Worm (Caenorhabditis elegans) whole organism, L4 larva: Measurements from ENCODE around the gene egl-15.

Experiments
- D1046.2 ChIP-seq: fragments of 200-800 bp; sonication (Bioruptor generic); IDR thresholded peaks from 2 replicates; pipeline ENCODE4 v1.3.6; 2022; ENCODE audit warnings: missing genetic modification characterization, missing compliant biosample characterization
- F10B5.3 ChIP-seq: sonication (generic microtip); optimal IDR thresholded peaks from 2 replicates; lab custom pipeline; 2016; ENCODE audit warnings: mild to moderate bottlenecking, missing genetic modification characterization, missing compliant biosample characterization
- F26F4.8 ChIP-seq: fragments of 200-800 bp; sonication (Bioruptor generic); conservative IDR thresholded peaks from 2 replicates; pipeline ENCODE4 v1.3.6; 2022; ENCODE audit warnings: missing genetic modification characterization, missing compliant biosample characterization
- F37D6.2 ChIP-seq: sonication (generic microtip); optimal IDR thresholded peaks from 2 replicates; lab custom pipeline; 2016; ENCODE audit warnings: mild to moderate bottlenecking, missing genetic modification characterization, missing compliant biosample characterization
- F49E8.2 ChIP-seq: sonication (generic microtip); optimal IDR thresholded peaks from 2 replicates; lab custom pipeline; 2016; ENCODE audit warnings: missing compliant biosample characterization, mild to moderate bottlenecking, missing genetic modification characterization, borderline replicate concordance
- T20F7.1 ChIP-seq: fragments of 200-800 bp; sonication (Bioruptor generic); optimal IDR thresholded peaks from 2 replicates; lab custom pipeline; 2018; ENCODE audit warnings: mild to moderate bottlenecking, missing genetic modification characterization, missing compliant biosample characterization
- T26A8.4 ChIP-seq: fragments of 200-800 bp; sonication (Bioruptor generic); IDR thresholded peaks from 2 replicates; pipeline ENCODE4 v1.3.6; 2022; ENCODE audit warnings: missing genetic modification characterization, missing compliant biosample characterization
- Y105C5A.15 ChIP-seq: fragments of 200-800 bp; sonication (Bioruptor generic); IDR thresholded peaks from 2 replicates; pipeline ENCODE4 v1.3.6; 2022; ENCODE audit warnings: missing genetic modification characterization, missing compliant biosample characterization
- Y5F2A.4 ChIP-seq: fragments of 200-800 bp; sonication (Bioruptor generic); optimal IDR thresholded peaks from 2 replicates; lab custom pipeline; 2018; ENCODE audit warnings: mild to moderate bottlenecking, missing genetic modification characterization, missing compliant biosample characterization
- aly-2 ChIP-seq: sonication (generic microtip); optimal IDR thresholded peaks from 2 replicates; lab custom pipeline; 2018; ENCODE audit warnings: missing biosample characterization, missing genetic modification characterization
- ceh-20 ChIP-seq: fragments of 200-800 bp; sonication (Bioruptor generic); IDR thresholded peaks from 2 replicates; pipeline ENCODE4 v1.3.6; 2022; ENCODE audit warnings: missing genetic modification reagents, missing genetic modification characterization, missing compliant biosample characterization
- ceh-32 ChIP-seq: sonication (generic microtip); optimal IDR thresholded peaks from 2 replicates; lab custom pipeline; 2016; ENCODE audit warnings: mild to moderate bottlenecking, missing genetic modification characterization, missing compliant biosample characterization; ENCODE audit not compliant: poor library complexity
- ceh-44 ChIP-seq: fragments of 200-800 bp; sonication (Bioruptor generic); IDR thresholded peaks from 2 replicates; pipeline ENCODE4 v1.3.6; 2022; ENCODE audit warnings: missing genetic modification reagents, missing genetic modification characterization, missing compliant biosample characterization
- ceh-62 ChIP-seq: sonication (generic microtip); optimal IDR thresholded peaks from 2 replicates; lab custom pipeline; 2017; ENCODE audit warnings: missing biosample characterization, missing genetic modification characterization
- ces-1 ChIP-seq: fragments of 150-350 bp; sonication (generic microtip); optimal IDR thresholded peaks from 4 replicates; lab custom pipeline; 2014; ENCODE audit warnings: missing biosample characterization, missing genetic modification reagents, missing genetic modification characterization
- daf-12 ChIP-seq: fragments of 150-350 bp; optimal IDR thresholded peaks from 2 replicates; lab custom pipeline; 2014; ENCODE audit warnings: missing biosample characterization, missing genetic modification reagents, missing genetic modification characterization
- dmd-8 ChIP-seq: fragments of 200-800 bp; sonication (Bioruptor generic); IDR thresholded peaks from 2 replicates; pipeline ENCODE4 v1.3.6; 2022; ENCODE audit warnings: missing genetic modification characterization, missing compliant biosample characterization
- dmd-9 ChIP-seq: fragments of 200-800 bp; sonication (Bioruptor generic); IDR thresholded peaks from 2 replicates; pipeline ENCODE4 v1.3.6; 2022; ENCODE audit warnings: missing genetic modification reagents, missing genetic modification characterization, missing compliant biosample characterization
- dpl-1 ChIP-seq: fragments of 150-350 bp; optimal IDR thresholded peaks from 2 replicates; lab custom pipeline; 2014; ENCODE audit warnings: missing biosample characterization, missing genetic modification reagents, missing genetic modification characterization
- egl-43 ChIP-seq: fragments of 200-800 bp; sonication (Bioruptor generic); IDR thresholded peaks from 2 replicates; pipeline ENCODE4 v1.3.6; 2022; ENCODE audit warnings: missing genetic modification reagents, missing genetic modification characterization, missing compliant biosample characterization
- hlh-30 ChIP-seq: sonication (generic microtip); optimal IDR thresholded peaks from 2 replicates; lab custom pipeline; 2017; ENCODE audit warnings: antibody characterized with exemption, mild to moderate bottlenecking, missing genetic modification characterization, missing compliant biosample characterization; ENCODE audit not compliant: insufficient read depth
- hmg-1.1 ChIP-seq: fragments of 200-800 bp; sonication (Bioruptor generic); IDR thresholded peaks from 2 replicates; pipeline ENCODE4 v1.3.6; 2022; ENCODE audit warnings: missing genetic modification reagents, missing genetic modification characterization, missing compliant biosample characterization
- lin-13 ChIP-seq: fragments of 150-350 bp; optimal IDR thresholded peaks from 2 replicates; lab custom pipeline; 2014; ENCODE audit warnings: missing biosample characterization, missing genetic modification reagents, missing genetic modification characterization
- lin-15B ChIP-seq: fragments of 150-350 bp; sonication (generic microtip); optimal IDR thresholded peaks from 3 replicates; lab custom pipeline; 2014; ENCODE audit warnings: missing biosample characterization, missing genetic modification characterization
- lin-29 ChIP-seq: fragments of 200-800 bp; sonication (Bioruptor generic); IDR thresholded peaks from 2 replicates; pipeline ENCODE4 v1.3.6; 2022; ENCODE audit warnings: missing genetic modification reagents, missing genetic modification characterization, missing compliant biosample characterization
- lsy-2 ChIP-seq, 2 experiments: fragments of 150-350 bp in 1 of 2; sonication (generic microtip) in 1 of 2; optimal IDR thresholded peaks; 2 replicates each; lab custom pipeline; 2014 to 2017; ENCODE audit warnings: missing biosample characterization in 2 of 2, missing genetic modification characterization in 2 of 2
- madf-5 ChIP-seq, 2 experiments: fragments of 200-800 bp; sonication (Bioruptor generic); IDR thresholded peaks; 2 replicates each; pipeline ENCODE4 v1.3.6; 2022; ENCODE audit warnings: missing compliant biosample characterization in 2 of 2, missing genetic modification characterization in 2 of 2
- madf-9 ChIP-seq: fragments of 200-800 bp; sonication (Bioruptor generic); conservative IDR thresholded peaks from 2 replicates; pipeline ENCODE4 v1.3.6; 2022; ENCODE audit warnings: missing genetic modification reagents, missing genetic modification characterization, missing compliant biosample characterization
- mdl-1 ChIP-seq, 2 experiments: fragments of 150-350 bp in 1 of 2; sonication (generic microtip) in 1 of 2; optimal IDR thresholded peaks; 2 replicates each; lab custom pipeline; 2014 to 2017; ENCODE audit warnings: missing biosample characterization in 2 of 2, missing genetic modification characterization in 2 of 2
- mes-2 ChIP-seq: sonication (generic microtip); optimal IDR thresholded peaks from 2 replicates; lab custom pipeline; 2016; ENCODE audit warnings: missing genotype, mild to moderate bottlenecking, missing genetic modification characterization, missing compliant biosample characterization; ENCODE audit not compliant: poor library complexity, severe bottlenecking
- mxl-2 ChIP-seq: fragments of 200-800 bp; sonication (Bioruptor generic); conservative IDR thresholded peaks from 2 replicates; pipeline ENCODE4 v1.3.6; 2022; ENCODE audit warnings: missing genetic modification reagents, missing genetic modification characterization, missing compliant biosample characterization
- mxl-3 ChIP-seq: fragments of 200-800 bp; sonication (Bioruptor generic); optimal IDR thresholded peaks from 2 replicates; lab custom pipeline; 2018; ENCODE audit warnings: mild to moderate bottlenecking, missing genetic modification characterization, missing compliant biosample characterization
- nhr-111 ChIP-seq: fragments of 200-800 bp; sonication (Bioruptor generic); optimal IDR thresholded peaks from 2 replicates; lab custom pipeline; 2018; ENCODE audit warnings: mild to moderate bottlenecking, missing genetic modification characterization, missing compliant biosample characterization
- nhr-237 ChIP-seq: sonication (generic microtip); optimal IDR thresholded peaks from 2 replicates; lab custom pipeline; 2017; ENCODE audit warnings: missing biosample characterization, missing genetic modification characterization
- rbr-2 ChIP-seq: sonication (generic microtip); optimal IDR thresholded peaks from 2 replicates; lab custom pipeline; 2016; ENCODE audit warnings: missing genotype, missing genetic modification characterization, missing compliant biosample characterization
- saeg-2 ChIP-seq: fragments of 200-800 bp; sonication (Bioruptor generic); IDR thresholded peaks from 2 replicates; pipeline ENCODE4 v1.3.6; 2022; ENCODE audit warnings: missing genetic modification reagents, missing genetic modification characterization, missing compliant biosample characterization
- sdz-12 ChIP-seq: fragments of 200-800 bp; sonication (Bioruptor generic); optimal IDR thresholded peaks from 2 replicates; lab custom pipeline; 2018; ENCODE audit warnings: mild to moderate bottlenecking, missing genetic modification characterization, missing compliant biosample characterization
- skn-1 ChIP-seq: fragments of 150-350 bp; optimal IDR thresholded peaks from 2 replicates; lab custom pipeline; 2014; ENCODE audit warnings: missing biosample characterization, missing genetic modification characterization
- snpc-4 ChIP-seq: fragments of 150-350 bp; optimal IDR thresholded peaks from 2 replicates; lab custom pipeline; 2014; ENCODE audit warnings: missing biosample characterization, missing genetic modification characterization
- unc-62 ChIP-seq, 3 experiments: fragments of 150-350 bp in 1 of 3; sonication (generic microtip); optimal IDR thresholded peaks in 2 of 3; peaks in 1 of 3; 1 replicate in 1 of 3; 2 replicates in 2 of 3; lab custom pipeline; 2014 to 2017; ENCODE audit warnings: missing biosample characterization in 3 of 3, missing genetic modification characterization in 3 of 3, missing genetic modification reagents in 3 of 3, missing genotype in 1 of 3
- zfp-2 ChIP-seq: sonication (generic microtip); optimal IDR thresholded peaks from 2 replicates; lab custom pipeline; 2016; ENCODE audit warnings: mild to moderate bottlenecking, missing genetic modification characterization, missing compliant biosample characterization
- zfp-3 ChIP-seq: fragments of 200-800 bp; sonication (Bioruptor generic); conservative IDR thresholded peaks from 2 replicates; pipeline ENCODE4 v1.3.6; 2022; ENCODE audit warnings: missing genetic modification reagents, missing genetic modification characterization, missing compliant biosample characterization
- ztf-11 ChIP-seq: fragments of 150-350 bp; optimal IDR thresholded peaks from 2 replicates; lab custom pipeline; 2014; ENCODE audit warnings: missing biosample characterization, missing genetic modification characterization

egl-15 gene

DNA sequence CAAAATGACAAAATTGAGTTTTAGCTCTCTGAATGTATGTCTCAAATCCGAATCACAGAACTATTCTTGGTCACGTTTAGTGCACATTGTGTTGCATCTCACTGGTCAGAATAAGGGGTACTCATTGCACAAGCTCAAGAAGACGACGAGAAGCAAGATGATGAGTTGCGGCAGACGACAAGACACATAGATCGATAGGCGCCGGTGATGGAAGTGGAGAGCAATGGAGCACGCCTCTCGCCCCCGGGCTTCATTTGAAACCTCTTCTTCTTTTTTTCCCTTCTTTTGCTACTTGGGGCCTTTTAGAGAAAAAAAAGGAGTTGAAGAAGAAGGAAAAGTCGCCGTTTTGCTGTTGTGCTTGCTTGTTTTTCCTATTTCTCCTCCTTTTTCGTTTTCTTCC is 52.1 kb downstream of the egl-15 start, which contains the start of gene apt-9 (continued):
- peak; percentile 64; the same call in 1 of the 2 replicates for TF ChIP-seq hmg-1.1 (GFP tag; lab: Robert Waterston, UW)
- no peak for TF ChIP-seq lin-13 (GFP tag; lab: Kevin White, UChicago)
- TF ChIP-seq mxl-2: no peak
- no peak for TF ChIP-seq F26F4.8 (GFP tag; lab: Robert Waterston, UW)
- TF ChIP-seq snpc-4: no peak
- TF ChIP-seq egl-43: no peak
- no peak for TF ChIP-seq zfp-2 (tag; lab: Kevin White, UChicago)
- TF ChIP-seq lin-29 (GFP tag; lab: Robert Waterston, UW): no peak
- no peak for TF ChIP-seq ces-1 (GFP tag; lab: Kevin White, UChicago)
- TF ChIP-seq mxl-3: no peak
- TF ChIP-seq unc-62 (GFP tag; optimal IDR thresholded peaks at IDR 0.05 in 1 of 2; lab: Kevin White, UChicago): peak in 1 of 2 experiments; percentile 92
- TF ChIP-seq unc-62 (tag; optimal IDR thresholded peaks at IDR 0.05; lab: Kevin White, UChicago): no peak
- no peak for TF ChIP-seq D1046.2 (GFP tag; lab: Robert Waterston, UW)
- TF ChIP-seq saeg-2 (GFP tag; lab: Robert Waterston, UW): no peak
- TF ChIP-seq ceh-44 (GFP tag; lab: Robert Waterston, UW): no peak
- TF ChIP-seq daf-12 (tag; lab: Kevin White, UChicago): no peak
- TF ChIP-seq ceh-32 (tag; lab: Kevin White, UChicago): no peak
- no peak for TF ChIP-seq mes-2 (tag; lab: Kevin White, UChicago)
- TF ChIP-seq Y5F2A.4 (GFP tag; lab: Kevin White, UChicago): no peak
- peak; percentile 54 for TF ChIP-seq rbr-2
- TF ChIP-seq sdz-12 (GFP tag; lab: Kevin White, UChicago): no peak
- TF ChIP-seq dpl-1 (GFP tag; lab: Kevin White, UChicago): no peak
- TF ChIP-seq F10B5.3 (tag; lab: Kevin White, UChicago): no peak
- TF ChIP-seq skn-1: no peak
- no peak for TF ChIP-seq dmd-9
- no peak for TF ChIP-seq F49E8.2 (tag; lab: Kevin White, UChicago)
- TF ChIP-seq F37D6.2 (tag; lab: Kevin White, UChicago): no peak
- TF ChIP-seq zfp-3: no peak
- TF ChIP-seq T20F7.1 (GFP tag; lab: Kevin White, UChicago): no peak
- no peak for TF ChIP-seq nhr-237 (tag; lab: Kevin White, UChicago)
- no peak for TF ChIP-seq nhr-111 (GFP tag; lab: Kevin White, UChicago)
- TF ChIP-seq aly-2: no peak
- no peak for TF ChIP-seq lin-15B (tag; lab: Kevin White, UChicago)
- no peak for TF ChIP-seq ceh-62 (tag; lab: Kevin White, UChicago)
- TF ChIP-seq ztf-11 (tag; lab: Kevin White, UChicago): no peak
- no peak for TF ChIP-seq T26A8.4 (GFP tag; lab: Robert Waterston, UW)
- no peak for TF ChIP-seq madf-9 (GFP tag; lab: Robert Waterston, UW)
- no peak for TF ChIP-seq madf-5 (GFP tag; IDR thresholded peaks at IDR 0.05; lab: Robert Waterston, UW)
- TF ChIP-seq hlh-30: no peak
- no peak for TF ChIP-seq dmd-8 (GFP tag; lab: Robert Waterston, UW)
- no peak for TF ChIP-seq Y105C5A.15 (GFP tag; lab: Robert Waterston, UW)
- TF ChIP-seq mdl-1 (tag; optimal IDR thresholded peaks at IDR 0.05; lab: Kevin White, UChicago): peak in 1 of 2 experiments; percentile 26
- peak; percentile 43; the same call in 1 of the 2 replicates for TF ChIP-seq ceh-20 (GFP tag; lab: Robert Waterston, UW)
- TF ChIP-seq lsy-2 (tag; optimal IDR thresholded peaks at IDR 0.05; lab: Kevin White, UChicago): peak in 1 of 2 experiments; percentile 50
